Fruit fly (Drosophila melanogaster): Measurements from ENCODE around the gene bwa.

The bwa gene

dm6 chr2L:20066233-20066650 is at the start of gene bwa:
Gene bwa (plus strand): TSS chr2L:20066391.
- TF ChIP-seq CG12768 (GFP tag; optimal IDR thresholded peaks at IDR 0.05) (no peak), Hr96 (GFP tag; optimal IDR thresholded peaks at IDR 0.05) (no peak), CG1620 (GFP tag; optimal IDR thresholded peaks at IDR 0.05) (no peak), CG33017 (tag; optimal IDR thresholded peaks at IDR 0.05) (peak; percentile 12), CG5204 (GFP tag; optimal IDR thresholded peaks at IDR 0.05) (no peak), cnc (optimal IDR thresholded peaks at IDR 0.05) (no peak), toe (GFP tag; optimal IDR thresholded peaks at IDR 0.05) (no peak), kay (GFP tag; ENCODE audit: borderline replicate concordance) (no peak), CG11617 (GFP tag; optimal IDR thresholded peaks at IDR 0.05) (no peak), Mnt (GFP tag; optimal IDR thresholded peaks at IDR 0.05) (peak; percentile 14), CG14711 (tag; optimal IDR thresholded peaks at IDR 0.05) (peak; percentile 1), pad (GFP tag; optimal IDR thresholded peaks at IDR 0.05) (no peak), Clk (GFP tag; optimal IDR thresholded peaks at IDR 0.05) (no peak), cic (GFP tag; optimal IDR thresholded peaks at IDR 0.05) (peak; percentile 28), ovo (GFP tag; optimal IDR thresholded peaks at IDR 0.05) (peak; percentile 83)

DNA sequence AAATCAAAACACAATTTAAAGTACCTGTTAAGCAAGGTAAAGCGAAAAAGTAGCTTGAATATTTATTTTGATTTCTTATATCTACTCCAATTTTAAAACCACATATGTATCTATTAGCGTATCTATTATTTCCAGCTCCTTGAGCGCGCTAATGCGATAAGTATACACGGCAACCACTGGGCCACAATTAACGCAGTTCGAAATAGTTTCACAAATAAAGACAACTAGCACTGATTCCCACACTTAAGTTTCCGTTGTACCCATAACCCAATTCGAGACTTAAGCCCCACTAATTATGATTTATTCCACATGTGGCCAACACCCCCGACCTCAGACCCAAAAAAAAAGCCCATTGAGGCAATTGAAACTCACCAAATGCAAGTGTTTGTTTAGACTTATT is 49.7 kb upstream of the bwa start:
- TF ChIP-seq CG33017 (tag; optimal IDR thresholded peaks at IDR 0.05), result no peak
- no peak for TF ChIP-seq cic (GFP tag; optimal IDR thresholded peaks at IDR 0.05)
- no peak for TF ChIP-seq Mnt (GFP tag; optimal IDR thresholded peaks at IDR 0.05)
- TF ChIP-seq CG14711 (tag; optimal IDR thresholded peaks at IDR 0.05), result no peak
- no peak for TF ChIP-seq toe (GFP tag; optimal IDR thresholded peaks at IDR 0.05)
- TF ChIP-seq pad (GFP tag; optimal IDR thresholded peaks at IDR 0.05), result no peak
- TF ChIP-seq Crg-1 (GFP tag; optimal IDR thresholded peaks at IDR 0.05), result no peak
- no peak for TF ChIP-seq CG7101 (tag; optimal IDR thresholded peaks at IDR 0.05)
- no peak for TF ChIP-seq Clk (GFP tag; optimal IDR thresholded peaks at IDR 0.05)
- TF ChIP-seq Hr96 (GFP tag; optimal IDR thresholded peaks at IDR 0.05), result no peak
- no peak for TF ChIP-seq kay (GFP tag; ENCODE audit: borderline replicate concordance)
- no peak for TF ChIP-seq tj (GFP tag; optimal IDR thresholded peaks at IDR 0.05)
- TF ChIP-seq CG7045 (GFP tag; optimal IDR thresholded peaks at IDR 0.05), result no peak
- no peak for TF ChIP-seq ovo (GFP tag; optimal IDR thresholded peaks at IDR 0.05)
- no peak for TF ChIP-seq CG12768 (GFP tag; optimal IDR thresholded peaks at IDR 0.05)
- no peak for TF ChIP-seq CG1620 (GFP tag; optimal IDR thresholded peaks at IDR 0.05)
- no peak for TF ChIP-seq bab1 (GFP tag; optimal IDR thresholded peaks at IDR 0.05)
- no peak for TF ChIP-seq CG11617 (GFP tag; optimal IDR thresholded peaks at IDR 0.05)
- TF ChIP-seq cnc (optimal IDR thresholded peaks at IDR 0.05), result no peak

- no peak for TF ChIP-seq CG12768 (GFP tag; optimal IDR thresholded peaks at IDR 0.05)
- TF ChIP-seq kay (GFP tag; ENCODE audit: borderline replicate concordance), result peak; percentile 32
Observed at dm6 chr2L:20017055-20017454, 49.1 kb upstream of the bwa start, which contains the start of gene CG43861. Gene CG43861 (minus strand): TSS chr2L:20017282.

DNA sequence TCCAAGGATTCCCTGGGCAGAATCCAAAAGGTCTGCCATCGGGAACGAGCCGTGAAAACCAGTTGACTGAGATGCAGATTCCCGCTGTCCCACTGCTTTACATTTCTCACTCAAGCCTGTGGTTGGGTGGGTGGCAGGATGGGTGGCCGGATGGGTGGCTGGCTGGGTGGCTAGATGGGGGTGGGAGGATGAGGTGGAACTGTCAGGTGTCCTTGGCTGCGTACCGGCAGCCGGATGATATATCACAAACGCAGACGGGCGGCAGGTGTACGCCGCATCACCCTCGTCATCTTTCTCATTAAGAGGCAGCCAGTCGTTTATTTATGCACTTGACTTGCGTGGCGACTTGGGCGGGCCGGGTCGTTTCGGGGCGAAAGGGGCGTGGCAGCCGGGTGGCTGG is 46.1 kb upstream of the bwa start:
- TF ChIP-seq bab1 (GFP tag; optimal IDR thresholded peaks at IDR 0.05), result no peak
- no peak for TF ChIP-seq CG7101 (tag; optimal IDR thresholded peaks at IDR 0.05)
- TF ChIP-seq ovo (GFP tag; optimal IDR thresholded peaks at IDR 0.05), result no peak
- no peak for TF ChIP-seq CG7045 (GFP tag; optimal IDR thresholded peaks at IDR 0.05)
- TF ChIP-seq kay (GFP tag; ENCODE audit: borderline replicate concordance), result no peak
- no peak for TF ChIP-seq CG33017 (tag; optimal IDR thresholded peaks at IDR 0.05)
- no peak for TF ChIP-seq cic (GFP tag; optimal IDR thresholded peaks at IDR 0.05)
- no peak for TF ChIP-seq CG1620 (GFP tag; optimal IDR thresholded peaks at IDR 0.05)

DNA sequence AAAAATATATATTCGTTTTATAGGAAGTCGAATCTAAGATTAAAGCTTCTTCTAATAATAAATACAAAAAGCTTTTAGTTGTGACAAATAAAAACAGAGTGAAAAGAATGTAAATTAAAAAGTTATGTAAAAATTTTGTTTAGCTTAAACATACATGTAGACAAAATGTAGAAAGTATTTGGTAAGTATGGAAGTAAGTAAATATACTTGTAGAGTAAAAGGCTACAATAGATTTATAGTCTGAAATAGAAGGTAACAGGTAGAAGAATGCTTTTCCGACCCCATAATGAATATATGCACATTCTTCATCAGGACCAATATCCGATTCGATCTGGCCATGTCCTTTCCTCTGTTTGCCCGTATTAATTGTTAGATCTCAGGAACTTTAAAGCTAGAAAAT is 41.9 kb upstream of the bwa start:
- TF ChIP-seq CG7101 (tag; optimal IDR thresholded peaks at IDR 0.05) (no peak), tj (GFP tag; optimal IDR thresholded peaks at IDR 0.05) (no peak)

- TF ChIP-seq toe (GFP tag; optimal IDR thresholded peaks at IDR 0.05) (no peak), CG7101 (tag; optimal IDR thresholded peaks at IDR 0.05) (no peak), Mnt (GFP tag; optimal IDR thresholded peaks at IDR 0.05) (no peak), CG33017 (tag; optimal IDR thresholded peaks at IDR 0.05) (no peak), CG11617 (GFP tag; optimal IDR thresholded peaks at IDR 0.05) (no peak), bab1 (GFP tag; optimal IDR thresholded peaks at IDR 0.05) (no peak), CG14711 (tag; optimal IDR thresholded peaks at IDR 0.05) (no peak), Crg-1 (GFP tag; optimal IDR thresholded peaks at IDR 0.05) (no peak), Hr96 (GFP tag; optimal IDR thresholded peaks at IDR 0.05) (no peak), kay (GFP tag; ENCODE audit: borderline replicate concordance) (no peak), cic (GFP tag; optimal IDR thresholded peaks at IDR 0.05) (no peak), CG1620 (GFP tag; optimal IDR thresholded peaks at IDR 0.05) (no peak), pad (GFP tag; optimal IDR thresholded peaks at IDR 0.05) (no peak), CG5204 (GFP tag; optimal IDR thresholded peaks at IDR 0.05) (no peak), tj (GFP tag; optimal IDR thresholded peaks at IDR 0.05) (no peak)
Observed at dm6 chr2L:20025711-20026110, 40.5 kb upstream of the bwa start, which contains the start of gene AANATL3. Gene AANATL3 (minus strand): TSS chr2L:20025811.

dm6 chr2L:20026351-20026849 is 39.8 kb upstream of the bwa start:
- no peak for TF ChIP-seq CG12768 (GFP tag; optimal IDR thresholded peaks at IDR 0.05)
- peak; percentile 25 for TF ChIP-seq kay (GFP tag; ENCODE audit: borderline replicate concordance)

Data from whole organism, adult.